Fruit fly (Drosophila melanogaster) whole organism, embryonic: ENCODE measurements around the gene Act87E.

Experiments
- Ada2b ChIP-seq: fragments of 200-800 bp; sonication (Bioruptor generic); IDR thresholded peaks from 2 replicates; pipeline ENCODE4 v1.3.6; 2022; ENCODE audit warnings: missing biosample characterization, missing genetic modification characterization
- Bgb ChIP-seq: fragments of 200-800 bp; sonication (Bioruptor generic); IDR thresholded peaks from 2 replicates; pipeline ENCODE4 v1.3.6; 2022; ENCODE audit warnings: missing biosample characterization, missing genetic modification characterization; ENCODE audit not compliant: partially characterized antibody
- CG11456 ChIP-seq: fragments of 200-800 bp; sonication (Bioruptor generic); IDR thresholded peaks from 3 replicates; pipeline ENCODE4 v1.3.6; 2022; ENCODE audit warnings: missing biosample characterization, missing genetic modification characterization
- CG11504 ChIP-seq: fragments of 200-800 bp; sonication (Bioruptor generic); optimal IDR thresholded peaks from 3 replicates; lab custom pipeline; 2019; ENCODE audit warnings: missing biosample characterization, mild to moderate bottlenecking, missing genetic modification characterization, moderate library complexity
- CG1602 ChIP-seq: fragments of 200-800 bp; sonication (Bioruptor generic); optimal IDR thresholded peaks from 3 replicates; lab custom pipeline; 2016; ENCODE audit warnings: missing biosample characterization, missing genetic modification characterization
- CG17328 ChIP-seq: fragments of 200-800 bp; sonication (Bioruptor generic); IDR thresholded peaks from 2 replicates; pipeline ENCODE4 v1.3.6; 2022; ENCODE audit warnings: missing biosample characterization, missing genetic modification characterization
- CG17361 ChIP-seq: fragments of 200-800 bp; sonication (Bioruptor generic); IDR thresholded peaks from 3 replicates; pipeline ENCODE4 v1.3.6; 2022; ENCODE audit warnings: missing biosample characterization, missing genetic modification characterization
- CG17612 ChIP-seq: fragments of 200-800 bp; sonication (Bioruptor generic); IDR thresholded peaks from 2 replicates; pipeline ENCODE4 v1.3.6; 2022; ENCODE audit warnings: missing biosample characterization, missing genetic modification characterization
- CG18262 ChIP-seq: fragments of 200-800 bp; optimal IDR thresholded peaks from 3 replicates; lab custom pipeline; 2019; ENCODE audit warnings: missing biosample characterization, mild to moderate bottlenecking, missing genetic modification characterization, moderate library complexity
- CG1832 ChIP-seq: fragments of 200-800 bp; sonication (Bioruptor generic); optimal IDR thresholded peaks from 2 replicates; lab custom pipeline; 2017; ENCODE audit warnings: missing biosample characterization, mild to moderate bottlenecking, missing genetic modification characterization, inconsistent platforms
- CG2712 ChIP-seq: fragments of 200-800 bp; optimal IDR thresholded peaks from 3 replicates; lab custom pipeline; 2019; ENCODE audit warnings: missing biosample characterization, mild to moderate bottlenecking, missing genetic modification characterization, moderate library complexity
- CG30403 ChIP-seq: fragments of 200-800 bp; sonication (Bioruptor generic); optimal IDR thresholded peaks from 3 replicates; lab custom pipeline; 2016; ENCODE audit warnings: missing biosample characterization, missing genetic modification characterization
- CG5245 ChIP-seq: fragments of 200-800 bp; sonication (Bioruptor generic); optimal IDR thresholded peaks from 3 replicates; lab custom pipeline; 2016; ENCODE audit warnings: missing biosample characterization, missing genetic modification characterization
- CG5953 ChIP-seq: fragments of 200-800 bp; sonication (Bioruptor generic); IDR thresholded peaks from 2 replicates; pipeline ENCODE4 v1.3.6; 2022; ENCODE audit warnings: missing biosample characterization, missing genetic modification characterization
- CG6175 ChIP-seq: fragments of 200-800 bp; sonication (Bioruptor generic); IDR thresholded peaks from 3 replicates; pipeline ENCODE4 v1.3.6; 2022; ENCODE audit warnings: missing biosample characterization, missing genetic modification characterization
- CG6765 ChIP-seq: fragments of 200-800 bp; sonication (Bioruptor generic); optimal IDR thresholded peaks from 3 replicates; lab custom pipeline; 2017; ENCODE audit warnings: missing biosample characterization, mild to moderate bottlenecking, missing genetic modification characterization
- CG7839 ChIP-seq: fragments of 200-800 bp; sonication (Bioruptor generic); optimal IDR thresholded peaks from 3 replicates; lab custom pipeline; 2018; ENCODE audit warnings: missing biosample characterization, mild to moderate bottlenecking, missing genetic modification characterization, moderate library complexity
- CG7928 ChIP-seq: fragments of 200-800 bp; sonication (Bioruptor generic); optimal IDR thresholded peaks from 2 replicates; lab custom pipeline; 2017; ENCODE audit warnings: missing biosample characterization, mild to moderate bottlenecking, missing genetic modification characterization
- CG9437 ChIP-seq: fragments of 200-800 bp; sonication (Bioruptor generic); optimal IDR thresholded peaks from 2 replicates; lab custom pipeline; 2018; ENCODE audit warnings: missing biosample characterization, mild to moderate bottlenecking, missing genetic modification characterization
- CTCF ChIP-seq: fragments of 200-800 bp; sonication (Bioruptor generic); optimal IDR thresholded peaks from 2 replicates; lab custom pipeline; 2017; ENCODE audit warnings: missing biosample characterization, mild to moderate bottlenecking, missing genetic modification characterization, moderate library complexity
- D19A ChIP-seq: fragments of 200-800 bp; optimal IDR thresholded peaks from 3 replicates; lab custom pipeline; 2019; ENCODE audit warnings: missing biosample characterization, mild to moderate bottlenecking, missing genetic modification characterization, moderate library complexity
- Dip2 ChIP-seq: fragments of 200-800 bp; sonication (Bioruptor generic); IDR thresholded peaks from 2 replicates; pipeline ENCODE4 v1.3.6; 2022; ENCODE audit warnings: missing biosample characterization, missing genetic modification characterization
- HmgZ ChIP-seq: fragments of 200-800 bp; sonication (Bioruptor generic); optimal IDR thresholded peaks from 2 replicates; lab custom pipeline; 2018; ENCODE audit warnings: missing biosample characterization, mild to moderate bottlenecking, missing genetic modification characterization
- Hr3 ChIP-seq: fragments of 200-800 bp; sonication (Bioruptor generic); optimal IDR thresholded peaks from 3 replicates; lab custom pipeline; 2016; ENCODE audit warnings: missing biosample characterization, missing genetic modification characterization
- Lhr ChIP-seq: fragments of 200-800 bp; sonication (Bioruptor generic); optimal IDR thresholded peaks from 3 replicates; lab custom pipeline; 2017; ENCODE audit warnings: mild to moderate bottlenecking, missing biosample characterization, missing genetic modification reagents, missing genetic modification characterization
- Med ChIP-seq: fragments of 200-800 bp; sonication (Bioruptor generic); peaks from one replicate; lab custom pipeline; 2016; ENCODE audit warnings: missing biosample characterization, missing genetic modification characterization, mild to moderate bottlenecking, inconsistent platforms, moderate library complexity
- Nf-YA ChIP-seq: fragments of 200-800 bp; sonication (Bioruptor generic); IDR thresholded peaks from 2 replicates; pipeline ENCODE4 v1.3.6; 2022; ENCODE audit warnings: missing biosample characterization, missing genetic modification characterization
- Oli ChIP-seq: fragments of 200-800 bp; sonication (Bioruptor generic); optimal IDR thresholded peaks from 2 replicates; lab custom pipeline; 2018; ENCODE audit warnings: missing biosample characterization, mild to moderate bottlenecking, missing genetic modification characterization, moderate library complexity
- Ravus ChIP-seq: fragments of 200-800 bp; sonication (Bioruptor generic); IDR thresholded peaks from 2 replicates; pipeline ENCODE4 v1.3.6; 2022; ENCODE audit warnings: missing biosample characterization, missing genetic modification characterization
- Rfx ChIP-seq: fragments of 200-800 bp; sonication (Bioruptor generic); IDR thresholded peaks from 2 replicates; pipeline ENCODE4 v1.3.6; 2022; ENCODE audit warnings: missing biosample characterization, missing genetic modification characterization
- Sry-β ChIP-seq: fragments of 200-800 bp; sonication (Bioruptor generic); optimal IDR thresholded peaks from 2 replicates; lab custom pipeline; 2018; ENCODE audit warnings: missing biosample characterization, mild to moderate bottlenecking, missing genetic modification characterization, moderate library complexity
- amos ChIP-seq: fragments of 200-800 bp; sonication (Bioruptor generic); IDR thresholded peaks from 2 replicates; pipeline ENCODE4 v1.3.6; 2022; ENCODE audit warnings: missing biosample characterization, missing genetic modification characterization; ENCODE audit not compliant: partially characterized antibody
- az2 ChIP-seq: fragments of 200-800 bp; sonication (Bioruptor generic); optimal IDR thresholded peaks from 3 replicates; lab custom pipeline; 2016; ENCODE audit warnings: missing biosample characterization, missing genetic modification characterization
- ci ChIP-seq: fragments of 200-800 bp; sonication (Bioruptor generic); IDR thresholded peaks from 3 replicates; pipeline ENCODE4 v1.3.6; 2022; ENCODE audit warnings: missing biosample characterization, missing genetic modification characterization
- crc ChIP-seq: fragments of 200-800 bp; sonication (Bioruptor generic); optimal IDR thresholded peaks from 2 replicates; lab custom pipeline; 2016; ENCODE audit warnings: missing biosample characterization, missing genetic modification characterization
- dysf ChIP-seq: fragments of 200-800 bp; sonication (Bioruptor generic); IDR thresholded peaks from 3 replicates; pipeline ENCODE4 v1.3.6; 2022; ENCODE audit warnings: missing biosample characterization, missing genetic modification characterization
- fd3F ChIP-seq: fragments of 200-800 bp; sonication (Bioruptor generic); optimal IDR thresholded peaks from 2 replicates; lab custom pipeline; 2018; ENCODE audit warnings: missing biosample characterization, mild to moderate bottlenecking, missing genetic modification characterization, moderate library complexity
- gem ChIP-seq: fragments of 200-800 bp; sonication (Bioruptor generic); optimal IDR thresholded peaks from 2 replicates; lab custom pipeline; 2019; ENCODE audit warnings: missing biosample characterization, mild to moderate bottlenecking, missing genetic modification characterization, moderate library complexity
- grau ChIP-seq: fragments of 200-800 bp; optimal IDR thresholded peaks from 3 replicates; lab custom pipeline; 2019; ENCODE audit warnings: missing biosample characterization, mild to moderate bottlenecking, missing genetic modification characterization, moderate library complexity
- kni ChIP-seq: fragments of 200-800 bp; sonication (Bioruptor generic); optimal IDR thresholded peaks from 3 replicates; lab custom pipeline; 2017; ENCODE audit warnings: mild to moderate bottlenecking, missing biosample characterization, missing genetic modification reagents, missing genetic modification characterization
- lbe ChIP-seq: fragments of 200-800 bp; sonication (Bioruptor generic); optimal IDR thresholded peaks from 2 replicates; lab custom pipeline; 2016; ENCODE audit warnings: missing biosample characterization, mild to moderate bottlenecking, missing genetic modification characterization
- nmo ChIP-seq: fragments of 200-800 bp; sonication (Bioruptor generic); optimal IDR thresholded peaks from 2 replicates; lab custom pipeline; 2018; ENCODE audit warnings: missing biosample characterization, mild to moderate bottlenecking, missing genetic modification characterization, moderate library complexity
- oc ChIP-seq: fragments of 200-800 bp; sonication (Bioruptor generic); optimal IDR thresholded peaks from 2 replicates; lab custom pipeline; 2018; ENCODE audit warnings: missing biosample characterization, mild to moderate bottlenecking, missing genetic modification characterization, moderate library complexity
- pan ChIP-seq, 4 experiments: fragments of >200 bp in 3 of 4; fragments of 200-800 bp in 1 of 4; sonication (Bioruptor generic) in 1 of 4; optimal IDR thresholded peaks in 3 of 4; IDR thresholded peaks in 1 of 4; 2 replicates each; pipeline versions ENCODE4 v1.3.6 to Lab custom; 2017 to 2022; ENCODE audit warnings: missing biosample characterization in 2 of 4, missing genetic modification characterization in 2 of 4, mixed read lengths in 1 of 4
- phol ChIP-seq: fragments of 200-800 bp; sonication (Bioruptor generic); optimal IDR thresholded peaks from 3 replicates; lab custom pipeline; 2018; ENCODE audit warnings: missing biosample characterization, mild to moderate bottlenecking, missing genetic modification characterization, moderate library complexity
- slbo ChIP-seq: fragments of 200-800 bp; sonication (Bioruptor generic); IDR thresholded peaks from 2 replicates; pipeline ENCODE4 v1.3.6; 2022; ENCODE audit warnings: missing biosample characterization, missing genetic modification characterization
- so ChIP-seq: fragments of 200-800 bp; sonication (Bioruptor generic); IDR thresholded peaks from 3 replicates; pipeline ENCODE4 v1.3.6; 2022; ENCODE audit warnings: missing biosample characterization, missing genetic modification characterization
- tin ChIP-seq: fragments of 200-800 bp; sonication (Bioruptor generic); optimal IDR thresholded peaks from 3 replicates; lab custom pipeline; 2016; ENCODE audit warnings: missing biosample characterization, missing genetic modification characterization
- unpg ChIP-seq: fragments of 200-800 bp; sonication (Bioruptor generic); optimal IDR thresholded peaks from 3 replicates; lab custom pipeline; 2018; ENCODE audit warnings: missing biosample characterization, mild to moderate bottlenecking, missing genetic modification characterization, moderate library complexity
- vvl ChIP-seq: fragments of 200-800 bp; sonication (Bioruptor generic); IDR thresholded peaks from 2 replicates; pipeline ENCODE4 v1.3.6; 2022; ENCODE audit warnings: missing biosample characterization, missing genetic modification characterization
- zf30C ChIP-seq: fragments of 200-800 bp; sonication (Bioruptor generic); optimal IDR thresholded peaks from 3 replicates; lab custom pipeline; 2018; ENCODE audit warnings: missing biosample characterization, mild to moderate bottlenecking, missing genetic modification characterization

Gene Act87E

dm6 chr3R:13471329-13471728, 45.5 kb downstream of the Act87E start (continued):
- TF ChIP-seq nmo (GFP tag; lab: Kevin White, UChicago) (peak; percentile 4), CG18262 (peak; percentile 12), D19A (tag; lab: Kevin White, UChicago) (peak; percentile 18), Rfx (GFP tag; lab: Robert Waterston, UW) (peak; percentile 48; the same call in 1 of the 2 replicates), Med (GFP tag; lab: Kevin White, UChicago) (peak; percentile 55), CG11456 (GFP tag; lab: Robert Waterston, UW) (peak; percentile 67; the same call in 2 of the 3 replicates), zf30C (GFP tag; lab: Kevin White, UChicago) (peak; percentile 65), CG30403 (peak; percentile 23), CG7839 (tag; lab: Kevin White, UChicago) (peak; percentile 33), CG5953 (GFP tag; lab: Robert Waterston, UW) (no peak), amos (peak; percentile 53; the same call in 1 of the 2 replicates), CG7928 (no peak), Ravus (no peak), CG2712 (peak; percentile 47), slbo (peak; percentile 23; the same call in 1 of the 2 replicates), Hr3 (GFP tag; lab: Kevin White, UChicago) (peak; percentile 16), CG5245 (GFP tag; lab: Kevin White, UChicago) (peak; percentile 13), Ada2b (GFP tag; lab: Robert Waterston, UW) (no peak), tin (peak; percentile 7), CG17328 (GFP tag; lab: Robert Waterston, UW) (0 out of 2 replicates have a peak, but pooled peaks have one; percentile 7), oc (tag; lab: Kevin White, UChicago) (no peak), CG6765 (GFP tag; lab: Kevin White, UChicago) (no peak), lbe (GFP tag; lab: Kevin White, UChicago) (no peak), unpg (peak; percentile 14), dysf (GFP tag; lab: Robert Waterston, UW) (peak; percentile 13; the same call in 1 of the 3 replicates), pan (optimal IDR thresholded peaks at IDR 0.05; lab: Kevin White, UChicago) (no peak), pan (GFP tag; optimal IDR thresholded peaks at IDR 0.05 in 1 of 2, IDR thresholded peaks at IDR 0.05 in 1 of 2) (peak in 1 of 2 experiments; percentile 12), Dip2 (GFP tag; lab: Robert Waterston, UW) (peak; percentile 90), CG17361 (peak; percentile 48; the same call in 2 of the 3 replicates), Lhr (GFP tag; lab: Kevin White, UChicago) (peak; percentile 8), CG1602 (GFP tag; lab: Kevin White, UChicago) (peak; percentile 12), gem (peak; percentile 32), CG11504 (tag; lab: Kevin White, UChicago) (peak; percentile 42), Sry-β (GFP tag; lab: Kevin White, UChicago) (no peak), CTCF (peak; percentile 94), so (GFP tag; lab: Robert Waterston, UW) (no peak), phol (tag; lab: Kevin White, UChicago) (peak; percentile 19), fd3F (GFP tag; lab: Kevin White, UChicago) (no peak), grau (peak; percentile 20), CG1832 (GFP tag; lab: Kevin White, UChicago) (no peak), Bgb (GFP tag; lab: Robert Waterston, UW) (peak; percentile 18; the same call in 1 of the 2 replicates), vvl (GFP tag; lab: Robert Waterston, UW) (peak; percentile 24; the same call in 1 of the 2 replicates), ci (GFP tag; lab: Robert Waterston, UW) (peak; percentile 38; the same call in 1 of the 3 replicates), CG17612 (GFP tag; lab: Robert Waterston, UW) (no peak), CG6175 (GFP tag; lab: Robert Waterston, UW) (no peak), crc (GFP tag; lab: Kevin White, UChicago) (no peak), Oli (no peak), az2 (GFP tag; lab: Kevin White, UChicago) (peak; percentile 21), CG9437 (GFP tag; lab: Kevin White, UChicago) (no peak), Nf-YA (GFP tag; lab: Robert Waterston, UW) (no peak), HmgZ (no peak), kni (GFP tag; lab: Kevin White, UChicago) (no peak)
